Fruit fly (Drosophila melanogaster): ENCODE data around the gene slf.

DNA sequence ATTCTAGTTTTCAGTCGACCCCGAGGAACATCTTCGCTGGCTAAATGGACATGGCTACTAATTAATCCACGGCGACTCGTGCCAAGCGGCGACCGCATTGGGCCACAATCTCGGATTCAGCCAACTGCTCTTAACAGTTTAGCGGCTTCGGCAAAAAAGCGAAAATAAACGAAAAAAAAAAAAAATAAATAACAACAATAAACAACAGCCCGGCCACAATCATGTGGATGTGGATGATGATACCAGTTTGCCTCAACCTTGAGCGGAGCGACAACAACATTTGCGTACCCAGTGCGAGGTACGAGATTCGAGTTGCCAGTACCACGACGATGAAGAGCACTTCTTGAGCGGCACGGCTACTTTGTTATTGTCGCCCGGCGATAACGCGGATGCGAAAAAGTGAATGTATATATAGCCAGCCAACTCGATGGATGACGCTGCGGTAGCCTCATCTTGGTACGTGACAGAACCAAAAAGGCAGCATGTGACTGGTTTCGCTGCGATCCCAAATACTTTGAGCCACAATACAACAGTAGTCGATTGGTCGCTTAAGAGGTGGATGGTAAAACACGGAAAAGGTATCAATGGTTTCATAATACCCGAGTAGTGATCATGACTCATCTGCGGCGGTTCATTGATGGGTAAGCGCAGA lies 6.4 kb upstream of the slf start:
- no peak for TF ChIP-seq psq (optimal IDR thresholded peaks at IDR 0.05)
- TF ChIP-seq pan (optimal IDR thresholded peaks at IDR 0.05) = no peak
- TF ChIP-seq usp (GFP tag; optimal IDR thresholded peaks at IDR 0.05) = no peak
- no peak for TF ChIP-seq CG8478 (optimal IDR thresholded peaks at IDR 0.05)

Measured in whole organism.